Fruit fly (Drosophila melanogaster): ENCODE results near the gene Ggt-1.

DNA sequence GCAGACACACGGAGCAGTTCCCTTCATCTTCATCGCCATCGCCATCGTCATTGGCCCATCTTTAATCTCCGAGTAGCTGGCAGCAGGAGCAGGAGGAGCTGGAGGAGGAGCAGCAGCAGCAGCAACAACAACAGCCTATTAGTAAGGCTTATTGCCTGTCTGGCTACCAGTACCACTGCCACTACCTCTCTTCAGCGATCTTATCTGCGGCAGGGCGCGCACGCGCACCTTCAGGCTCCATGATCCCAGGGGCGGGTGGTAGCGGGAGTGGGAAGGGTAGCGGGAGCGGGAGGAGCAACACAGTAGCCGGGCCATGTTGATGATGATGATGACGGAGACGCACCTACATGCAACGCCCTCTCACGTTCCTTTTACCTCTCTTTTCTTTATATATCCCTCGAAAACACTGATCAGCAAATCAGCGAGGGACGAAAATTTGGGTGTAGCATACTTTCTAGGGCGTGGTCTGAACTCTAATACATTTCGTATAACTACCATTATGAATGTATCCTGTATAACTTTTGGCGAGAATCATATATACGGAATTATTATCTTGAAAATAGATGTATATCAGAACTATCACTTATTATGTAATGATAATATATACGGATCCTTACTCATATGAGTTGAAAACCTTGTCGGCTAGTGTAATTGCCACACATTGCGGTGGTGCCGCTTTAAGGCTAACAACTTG is 24.9 kb upstream of the Ggt-1 start:
- peak; percentile 52 for TF ChIP-seq fd59A (GFP tag; optimal IDR thresholded peaks at IDR 0.05)
- no peak for TF ChIP-seq achi (GFP tag; optimal IDR thresholded peaks at IDR 0.05)
- TF ChIP-seq CG4318 (GFP tag; optimal IDR thresholded peaks at IDR 0.05), result no peak
- TF ChIP-seq ss (GFP tag; optimal IDR thresholded peaks at IDR 0.05), result peak; percentile 24 to 80
- TF ChIP-seq Sox102F (GFP tag; optimal IDR thresholded peaks at IDR 0.05), result no peak
- TF ChIP-seq fkh (GFP tag; optimal IDR thresholded peaks at IDR 0.05), result no peak
- no peak for TF ChIP-seq Hr39 (GFP tag; optimal IDR thresholded peaks at IDR 0.05)
- TF ChIP-seq Ets96B (tag; optimal IDR thresholded peaks at IDR 0.05), result peak; percentile 32
- no peak for TF ChIP-seq CG3919 (GFP tag; optimal IDR thresholded peaks at IDR 0.05)
- no peak for TF ChIP-seq Hr4 (GFP tag; optimal IDR thresholded peaks at IDR 0.05)
- TF ChIP-seq Sox14 (GFP tag; optimal IDR thresholded peaks at IDR 0.05), result no peak
